Fruit fly (Drosophila melanogaster) whole organism, embryonic: ENCODE measurements around the gene CG15365.

Experiments
- Aef1 ChIP-seq: fragments of 200-800 bp; sonication (Bioruptor generic); IDR thresholded peaks from 3 replicates; pipeline ENCODE4 v1.3.6; 2022; ENCODE audit warnings: missing biosample characterization, missing genetic modification characterization
- B-H1 ChIP-seq: fragments of 200-800 bp; sonication (Bioruptor generic); IDR thresholded peaks from 3 replicates; pipeline ENCODE4 v1.3.6; 2022; ENCODE audit warnings: missing biosample characterization, missing genetic modification characterization
- BtbVII ChIP-seq: fragments of 200-800 bp; sonication (Bioruptor generic); optimal IDR thresholded peaks from 3 replicates; lab custom pipeline; 2017; ENCODE audit warnings: missing biosample characterization, mild to moderate bottlenecking, missing genetic modification characterization
- CG10321 ChIP-seq: fragments of 200-800 bp; sonication (Bioruptor generic); IDR thresholded peaks from 2 replicates; pipeline ENCODE4 v1.3.6; 2022; ENCODE audit warnings: missing biosample characterization, missing genetic modification characterization
- CG12299 ChIP-seq: fragments of 200-800 bp; sonication (Bioruptor generic); optimal IDR thresholded peaks from 2 replicates; lab custom pipeline; 2018; ENCODE audit warnings: missing biosample characterization, mild to moderate bottlenecking, missing genetic modification characterization
- CG13624 ChIP-seq: fragments of 200-800 bp; sonication (Bioruptor generic); optimal IDR thresholded peaks from 2 replicates; lab custom pipeline; 2016; ENCODE audit warnings: missing biosample characterization, missing genetic modification characterization
- CG14965 ChIP-seq: fragments of 200-800 bp; sonication (Bioruptor generic); optimal IDR thresholded peaks from 2 replicates; lab custom pipeline; 2016; ENCODE audit warnings: missing biosample characterization, missing genetic modification characterization, borderline replicate concordance
- CG15269 ChIP-seq: fragments of 200-800 bp; sonication (Bioruptor generic); optimal IDR thresholded peaks from 2 replicates; lab custom pipeline; 2018; ENCODE audit warnings: missing biosample characterization, mild to moderate bottlenecking, missing genetic modification characterization, moderate library complexity
- CG17612 ChIP-seq: fragments of 200-800 bp; sonication (Bioruptor generic); IDR thresholded peaks from 2 replicates; pipeline ENCODE4 v1.3.6; 2022; ENCODE audit warnings: missing biosample characterization, missing genetic modification characterization
- CG2678 ChIP-seq: fragments of 200-800 bp; sonication (Bioruptor generic); optimal IDR thresholded peaks from 3 replicates; lab custom pipeline; 2019; ENCODE audit warnings: missing biosample characterization, mild to moderate bottlenecking, missing genetic modification characterization, moderate library complexity
- CG33557 ChIP-seq: fragments of 200-800 bp; sonication (Bioruptor generic); optimal IDR thresholded peaks from 2 replicates; lab custom pipeline; 2019; ENCODE audit warnings: missing biosample characterization, mild to moderate bottlenecking, missing genetic modification characterization, moderate library complexity
- CG34422 ChIP-seq: fragments of 200-800 bp; sonication (Bioruptor generic); IDR thresholded peaks from 3 replicates; pipeline ENCODE4 v1.3.6; 2022; ENCODE audit warnings: missing biosample characterization, missing genetic modification characterization
- CG3838 ChIP-seq: fragments of 200-800 bp; sonication (Bioruptor generic); optimal IDR thresholded peaks from 3 replicates; lab custom pipeline; 2016; ENCODE audit warnings: missing biosample characterization, missing genetic modification characterization
- CG4328 ChIP-seq: fragments of 200-800 bp; sonication (Bioruptor generic); optimal IDR thresholded peaks from 3 replicates; lab custom pipeline; 2017; ENCODE audit warnings: missing biosample characterization, missing genetic modification reagents, missing genetic modification characterization
- CG4617 ChIP-seq: fragments of 200-800 bp; sonication (Bioruptor generic); optimal IDR thresholded peaks from 3 replicates; lab custom pipeline; 2016; ENCODE audit warnings: missing biosample characterization, missing genetic modification characterization, borderline replicate concordance
- CG4730 ChIP-seq: fragments of 200-800 bp; sonication (Bioruptor generic); IDR thresholded peaks from 2 replicates; pipeline ENCODE4 v1.3.6; 2022; ENCODE audit warnings: missing biosample characterization, missing genetic modification characterization
- CG6654 ChIP-seq: fragments of 200-800 bp; sonication (Bioruptor generic); optimal IDR thresholded peaks from 2 replicates; lab custom pipeline; 2017; ENCODE audit warnings: missing biosample characterization, mild to moderate bottlenecking, missing genetic modification characterization
- CG6683 ChIP-seq: fragments of 200-800 bp; sonication (Bioruptor generic); optimal IDR thresholded peaks from 2 replicates; lab custom pipeline; 2017; ENCODE audit warnings: missing biosample characterization, mild to moderate bottlenecking, missing genetic modification characterization, missing genetic modification reagents
- CG6854 ChIP-seq: fragments of 200-800 bp; sonication (Bioruptor generic); optimal IDR thresholded peaks from 3 replicates; lab custom pipeline; 2017; ENCODE audit warnings: missing biosample characterization, mild to moderate bottlenecking, missing genetic modification characterization
- CG7928 ChIP-seq: fragments of 200-800 bp; sonication (Bioruptor generic); optimal IDR thresholded peaks from 2 replicates; lab custom pipeline; 2017; ENCODE audit warnings: missing biosample characterization, mild to moderate bottlenecking, missing genetic modification characterization
- CG8924 ChIP-seq: fragments of 200-800 bp; optimal IDR thresholded peaks from 3 replicates; lab custom pipeline; 2019; ENCODE audit warnings: missing biosample characterization, mild to moderate bottlenecking, missing genetic modification characterization, moderate library complexity
- CG8944 ChIP-seq: fragments of 200-800 bp; sonication (Bioruptor generic); optimal IDR thresholded peaks from 3 replicates; lab custom pipeline; 2016; ENCODE audit warnings: missing biosample characterization, missing genetic modification characterization
- CG9609 ChIP-seq: fragments of 200-800 bp; sonication (Bioruptor generic); optimal IDR thresholded peaks from 3 replicates; lab custom pipeline; 2016; ENCODE audit warnings: missing biosample characterization, missing genetic modification characterization
- CG9797 ChIP-seq: fragments of 200-800 bp; sonication (Bioruptor generic); optimal IDR thresholded peaks from 3 replicates; lab custom pipeline; 2018; ENCODE audit warnings: missing biosample characterization, mild to moderate bottlenecking, missing genetic modification characterization
- CG9817 ChIP-seq: fragments of 200-800 bp; sonication (Bioruptor generic); optimal IDR thresholded peaks from 2 replicates; lab custom pipeline; 2018; ENCODE audit warnings: missing biosample characterization, mild to moderate bottlenecking, missing genetic modification characterization, moderate library complexity
- CTCF ChIP-seq: fragments of 200-800 bp; sonication (Bioruptor generic); optimal IDR thresholded peaks from 2 replicates; lab custom pipeline; 2017; ENCODE audit warnings: missing biosample characterization, mild to moderate bottlenecking, missing genetic modification characterization, moderate library complexity
- Deaf1 ChIP-seq: fragments of 200-800 bp; optimal IDR thresholded peaks from 3 replicates; lab custom pipeline; 2019; ENCODE audit warnings: missing biosample characterization, mild to moderate bottlenecking, missing genetic modification characterization, moderate library complexity
- Dip2 ChIP-seq: fragments of 200-800 bp; sonication (Bioruptor generic); IDR thresholded peaks from 2 replicates; pipeline ENCODE4 v1.3.6; 2022; ENCODE audit warnings: missing biosample characterization, missing genetic modification characterization
- Fer1 ChIP-seq: fragments of 200-800 bp; sonication (Bioruptor generic); optimal IDR thresholded peaks from 2 replicates; lab custom pipeline; 2017; ENCODE audit warnings: missing biosample characterization, mild to moderate bottlenecking, missing genetic modification characterization
- H15 ChIP-seq: fragments of 200-800 bp; sonication (Bioruptor generic); IDR thresholded peaks from 3 replicates; pipeline ENCODE4 v1.3.6; 2022; ENCODE audit warnings: missing biosample characterization, missing genetic modification characterization
- HLH3B ChIP-seq: fragments of 200-800 bp; sonication (Bioruptor generic); IDR thresholded peaks from 2 replicates; pipeline ENCODE4 v1.3.6; 2022; ENCODE audit warnings: missing biosample characterization, missing genetic modification characterization
- MESR4 ChIP-seq: fragments of 200-800 bp; sonication (Bioruptor generic); optimal IDR thresholded peaks from 2 replicates; lab custom pipeline; 2018; ENCODE audit warnings: missing biosample characterization, mild to moderate bottlenecking, missing genetic modification characterization, moderate library complexity
- Myb ChIP-seq: fragments of 200-800 bp; sonication (Bioruptor generic); optimal IDR thresholded peaks from 2 replicates; lab custom pipeline; 2016; ENCODE audit warnings: missing biosample characterization, missing genetic modification characterization
- Scr ChIP-seq: fragments of 200-800 bp; sonication (Bioruptor generic); IDR thresholded peaks from 2 replicates; pipeline ENCODE4 v1.3.6; 2022; ENCODE audit warnings: missing biosample characterization, missing genetic modification characterization; ENCODE audit not compliant: partially characterized antibody
- al ChIP-seq: fragments of 200-800 bp; sonication (Bioruptor generic); IDR thresholded peaks from 2 replicates; pipeline ENCODE4 v1.3.6; 2022; ENCODE audit warnings: missing biosample characterization, missing genetic modification characterization
- ase ChIP-seq: fragments of 200-800 bp; sonication (Bioruptor generic); IDR thresholded peaks from 3 replicates; pipeline ENCODE4 v1.3.6; 2022; ENCODE audit warnings: missing biosample characterization, missing genetic modification characterization
- ash1 ChIP-seq: fragments of 200-800 bp; sonication (Bioruptor generic); optimal IDR thresholded peaks from 2 replicates; lab custom pipeline; 2018; ENCODE audit warnings: missing biosample characterization, mild to moderate bottlenecking, missing genetic modification characterization
- crol ChIP-seq: fragments of 200-800 bp; sonication (Bioruptor generic); IDR thresholded peaks from 2 replicates; pipeline ENCODE4 v1.3.6; 2022; ENCODE audit warnings: missing biosample characterization, missing genetic modification characterization
- dan ChIP-seq: fragments of 200-800 bp; sonication (Bioruptor generic); IDR thresholded peaks from 2 replicates; pipeline ENCODE4 v1.3.6; 2022; ENCODE audit warnings: missing biosample characterization, missing genetic modification characterization
- danr ChIP-seq: fragments of 200-800 bp; sonication (Bioruptor generic); IDR thresholded peaks from 2 replicates; pipeline ENCODE4 v1.3.6; 2022; ENCODE audit warnings: missing biosample characterization, missing genetic modification characterization
- fd3F ChIP-seq: fragments of 200-800 bp; sonication (Bioruptor generic); optimal IDR thresholded peaks from 2 replicates; lab custom pipeline; 2018; ENCODE audit warnings: missing biosample characterization, mild to moderate bottlenecking, missing genetic modification characterization, moderate library complexity
- hth ChIP-seq: fragments of >200 bp; optimal IDR thresholded peaks from 2 replicates; lab custom pipeline; 2017; ENCODE audit warnings: inconsistent platforms
- kay ChIP-seq: fragments of 200-800 bp; sonication (Bioruptor generic); optimal IDR thresholded peaks from 2 replicates; lab custom pipeline; 2016; ENCODE audit warnings: missing biosample characterization, missing genetic modification characterization
- lola ChIP-seq, 3 experiments: fragments of >200 bp in 2 of 3; fragments of 200-800 bp in 1 of 3; sonication (Bioruptor generic) in 1 of 3; optimal IDR thresholded peaks; 2 replicates each; lab custom pipeline; 2017 to 2019; ENCODE audit warnings: missing biosample characterization in 3 of 3, missing genetic modification characterization in 3 of 3, mild to moderate bottlenecking in 1 of 3, moderate library complexity in 1 of 3
- odd ChIP-seq: fragments of 200-800 bp; sonication (Bioruptor generic); optimal IDR thresholded peaks from 2 replicates; lab custom pipeline; 2017; ENCODE audit warnings: missing biosample characterization, mild to moderate bottlenecking, missing genetic modification characterization
- pros ChIP-seq: fragments of 200-800 bp; sonication (Bioruptor generic); optimal IDR thresholded peaks from 3 replicates; lab custom pipeline; 2019; ENCODE audit warnings: missing biosample characterization, mild to moderate bottlenecking, missing genetic modification characterization, moderate library complexity
- slbo ChIP-seq: fragments of 200-800 bp; sonication (Bioruptor generic); IDR thresholded peaks from 2 replicates; pipeline ENCODE4 v1.3.6; 2022; ENCODE audit warnings: missing biosample characterization, missing genetic modification characterization
- slou ChIP-seq: fragments of 200-800 bp; sonication (Bioruptor generic); optimal IDR thresholded peaks from 3 replicates; lab custom pipeline; 2016; ENCODE audit warnings: missing biosample characterization, missing genetic modification characterization
- sna ChIP-seq: fragments of 200-800 bp; sonication (Bioruptor generic); IDR thresholded peaks from 2 replicates; pipeline ENCODE4 v1.3.6; 2022; ENCODE audit warnings: missing biosample characterization, missing genetic modification characterization; ENCODE audit not compliant: partially characterized antibody
- sob ChIP-seq: fragments of 200-800 bp; sonication (Bioruptor generic); IDR thresholded peaks from 2 replicates; pipeline ENCODE4 v1.3.6; 2022; ENCODE audit warnings: missing biosample characterization, missing genetic modification characterization
- tin ChIP-seq: fragments of 200-800 bp; sonication (Bioruptor generic); optimal IDR thresholded peaks from 3 replicates; lab custom pipeline; 2016; ENCODE audit warnings: missing biosample characterization, missing genetic modification characterization
- trh ChIP-seq: fragments of 200-800 bp; sonication (Bioruptor generic); optimal IDR thresholded peaks from 2 replicates; lab custom pipeline; 2016; ENCODE audit warnings: missing biosample characterization, missing genetic modification characterization
- zen2 ChIP-seq: fragments of 200-800 bp; sonication (Bioruptor generic); IDR thresholded peaks from 3 replicates; pipeline ENCODE4 v1.3.6; 2022; ENCODE audit warnings: missing biosample characterization, missing genetic modification characterization; ENCODE audit not compliant: partially characterized antibody

Gene CG15365

dm6 chrX:9068822-9069221, 1.0 kb upstream of the CG15365 start (continued):
- TF ChIP-seq CG8924 (tag; lab: Kevin White, UChicago) (no peak), CG3838 (GFP tag; lab: Kevin White, UChicago) (no peak), sna (no peak), slbo (peak; percentile 30), CG34422 (GFP tag; lab: Robert Waterston, UW) (no peak), slou (GFP tag; lab: Kevin White, UChicago) (no peak), ase (GFP tag; lab: Robert Waterston, UW) (no peak), CG4617 (no peak), CG4328 (no peak), al (GFP tag; lab: Robert Waterston, UW) (0 out of 2 replicates have a peak, but pooled peaks have one; percentile 6), tin (no peak), CG13624 (GFP tag; lab: Kevin White, UChicago) (no peak), Fer1 (GFP tag; lab: Kevin White, UChicago) (no peak), crol (GFP tag; lab: Robert Waterston, UW) (no peak), CG9609 (GFP tag; lab: Kevin White, UChicago) (no peak), Scr (GFP tag; lab: Robert Waterston, UW) (no peak), Aef1 (GFP tag; lab: Robert Waterston, UW) (no peak), fd3F (GFP tag; lab: Kevin White, UChicago) (no peak), kay (GFP tag; lab: Kevin White, UChicago) (no peak), CG4730 (GFP tag; lab: Robert Waterston, UW) (no peak), BtbVII (GFP tag; lab: Kevin White, UChicago) (no peak), CG14965 (GFP tag; lab: Kevin White, UChicago) (no peak), Dip2 (no peak), CG2678 (tag; lab: Kevin White, UChicago) (no peak), CG33557 (no peak), CG8944 (GFP tag; lab: Kevin White, UChicago) (no peak), CG6654 (GFP tag; lab: Kevin White, UChicago) (no peak), zen2 (GFP tag; lab: Robert Waterston, UW) (no peak), dan (no peak), danr (GFP tag; lab: Robert Waterston, UW) (no peak), CTCF (GFP tag; lab: Kevin White, UChicago) (no peak), CG6683 (GFP tag; lab: Kevin White, UChicago) (no peak), B-H1 (GFP tag; lab: Robert Waterston, UW) (no peak), CG17612 (GFP tag; lab: Robert Waterston, UW) (no peak), MESR4 (GFP tag; lab: Kevin White, UChicago) (no peak), hth (lab: Kevin White, UChicago) (no peak), CG10321 (GFP tag; lab: Robert Waterston, UW) (no peak), HLH3B (GFP tag; lab: Robert Waterston, UW) (0 out of 2 replicates have a peak, but pooled peaks have one; percentile 12), H15 (GFP tag; lab: Robert Waterston, UW) (no peak), Deaf1 (tag; lab: Kevin White, UChicago) (no peak), CG15269 (tag; lab: Kevin White, UChicago) (no peak), trh (no peak), odd (GFP tag; lab: Kevin White, UChicago) (no peak), CG12299 (tag; lab: Kevin White, UChicago) (no peak), ash1 (GFP tag; lab: Kevin White, UChicago) (no peak), CG7928 (GFP tag; lab: Kevin White, UChicago) (no peak), CG9817 (tag; lab: Kevin White, UChicago) (no peak), CG9797 (GFP tag; lab: Kevin White, UChicago) (no peak), lola (GFP tag; optimal IDR thresholded peaks at IDR 0.05; lab: Kevin White, UChicago) (no peak), CG6854 (GFP tag; lab: Kevin White, UChicago) (no peak), Myb (GFP tag; lab: Kevin White, UChicago) (no peak), pros (GFP tag; lab: Kevin White, UChicago) (no peak), sob (peak; percentile 56)
